Fruit fly (Drosophila melanogaster) whole organism, prepupa: Measurements from ENCODE around the gene CG17292.

ENCODE experiments used
- Blimp-1 ChIP-seq: fragments of 200-800 bp; sonication (Bioruptor generic); optimal IDR thresholded peaks from 3 replicates; lab custom pipeline; 2017; ENCODE audit warnings: missing biosample characterization, missing genetic modification characterization, mild to moderate bottlenecking, moderate library complexity, missing genetic modification reagents
- CG10631 ChIP-seq: fragments of 200-800 bp; sonication (Bioruptor generic); optimal IDR thresholded peaks from 2 replicates; lab custom pipeline; 2016; ENCODE audit warnings: missing biosample characterization, missing genetic modification characterization
- CG10669 ChIP-seq: fragments of 200-800 bp; sonication (Bioruptor generic); optimal IDR thresholded peaks from 3 replicates; lab custom pipeline; 2018; ENCODE audit warnings: missing biosample characterization, mild to moderate bottlenecking, missing genetic modification characterization, moderate library complexity
- CG11294 ChIP-seq: fragments of 200-800 bp; sonication (Bioruptor generic); IDR thresholded peaks from 2 replicates; pipeline ENCODE4 v1.3.6; 2022; ENCODE audit warnings: missing biosample characterization, missing genetic modification characterization
- CG11762 ChIP-seq: fragments of 200-800 bp; sonication (Bioruptor generic); optimal IDR thresholded peaks from 3 replicates; lab custom pipeline; 2016; ENCODE audit warnings: missing biosample characterization, missing genetic modification characterization; ENCODE audit not compliant: insufficient read depth
- CG11902 ChIP-seq: fragments of 200-800 bp; sonication (Bioruptor generic); optimal IDR thresholded peaks from 3 replicates; lab custom pipeline; 2016; ENCODE audit warnings: missing biosample characterization, missing genetic modification characterization
- CG15336 ChIP-seq: fragments of 200-800 bp; sonication (Bioruptor generic); IDR thresholded peaks from 2 replicates; pipeline ENCODE4 v1.3.6; 2022; ENCODE audit warnings: missing biosample characterization, missing genetic modification characterization
- CG1621 ChIP-seq: fragments of 200-800 bp; sonication (Bioruptor generic); optimal IDR thresholded peaks from 3 replicates; lab custom pipeline; 2018; ENCODE audit warnings: missing biosample characterization, mild to moderate bottlenecking, missing genetic modification characterization
- CG16779 ChIP-seq: fragments of 200-800 bp; sonication (Bioruptor generic); optimal IDR thresholded peaks from 3 replicates; lab custom pipeline; 2017; ENCODE audit warnings: missing biosample characterization, mild to moderate bottlenecking, missing genetic modification characterization
- CG3032 ChIP-seq: fragments of 200-800 bp; optimal IDR thresholded peaks from 2 replicates; lab custom pipeline; 2019; ENCODE audit warnings: missing biosample characterization, mild to moderate bottlenecking, missing genetic modification characterization, moderate library complexity
- CG32006 ChIP-seq: fragments of 200-800 bp; sonication (Bioruptor generic); optimal IDR thresholded peaks from 3 replicates; lab custom pipeline; 2017; ENCODE audit warnings: missing biosample characterization, mild to moderate bottlenecking, missing genetic modification characterization
- CG34406 ChIP-seq: fragments of 200-800 bp; sonication (Bioruptor generic); optimal IDR thresholded peaks from 3 replicates; lab custom pipeline; 2016; ENCODE audit warnings: missing biosample characterization, missing genetic modification characterization
- CG3919 ChIP-seq: fragments of 200-800 bp; sonication (Bioruptor generic); optimal IDR thresholded peaks from 3 replicates; lab custom pipeline; 2016; ENCODE audit warnings: missing biosample characterization, missing genetic modification characterization
- CG4318 ChIP-seq: fragments of 200-800 bp; sonication (Bioruptor generic); optimal IDR thresholded peaks from 3 replicates; lab custom pipeline; 2017; ENCODE audit warnings: missing biosample characterization, mild to moderate bottlenecking, missing genetic modification characterization
- CG6276 ChIP-seq: fragments of 200-800 bp; sonication (Bioruptor generic); optimal IDR thresholded peaks from 2 replicates; lab custom pipeline; 2017; ENCODE audit warnings: missing biosample characterization, mild to moderate bottlenecking, missing genetic modification characterization
- CG6792 ChIP-seq: fragments of 200-800 bp; sonication (Bioruptor generic); optimal IDR thresholded peaks from 3 replicates; lab custom pipeline; 2016; ENCODE audit warnings: missing biosample characterization, missing genetic modification characterization
- CG6808 ChIP-seq: fragments of 200-800 bp; sonication (Bioruptor generic); optimal IDR thresholded peaks from 3 replicates; lab custom pipeline; 2017; ENCODE audit warnings: missing biosample characterization, missing genetic modification characterization, mild to moderate bottlenecking, moderate library complexity, missing genetic modification reagents
- CG6854 ChIP-seq: fragments of 200-800 bp; sonication (Bioruptor generic); optimal IDR thresholded peaks from 2 replicates; lab custom pipeline; 2017; ENCODE audit warnings: missing biosample characterization, mild to moderate bottlenecking, missing genetic modification characterization
- CG8119 ChIP-seq: fragments of 200-800 bp; sonication (Bioruptor generic); IDR thresholded peaks from 3 replicates; pipeline ENCODE4 v1.3.6; 2022; ENCODE audit warnings: missing biosample characterization, missing genetic modification characterization
- CG9139 ChIP-seq: fragments of 200-800 bp; sonication (Bioruptor generic); optimal IDR thresholded peaks from 3 replicates; lab custom pipeline; 2017; ENCODE audit warnings: missing biosample characterization, mild to moderate bottlenecking, missing genetic modification characterization
- Eip75B ChIP-seq: fragments of 200-800 bp; sonication (Bioruptor generic); optimal IDR thresholded peaks from 3 replicates; lab custom pipeline; 2016; ENCODE audit warnings: missing biosample characterization, missing genetic modification characterization
- Eip93F ChIP-seq: fragments of 200-800 bp; sonication (Bioruptor generic); optimal IDR thresholded peaks from 2 replicates; lab custom pipeline; 2016; ENCODE audit warnings: missing biosample characterization, mild to moderate bottlenecking, missing genetic modification characterization
- Ets21C ChIP-seq: fragments of 200-800 bp; sonication (Bioruptor generic); optimal IDR thresholded peaks from 3 replicates; lab custom pipeline; 2016; ENCODE audit warnings: missing biosample characterization, missing genetic modification characterization
- Ets96B ChIP-seq: fragments of 200-800 bp; optimal IDR thresholded peaks from 2 replicates; lab custom pipeline; 2019; ENCODE audit warnings: missing biosample characterization, mild to moderate bottlenecking, missing genetic modification characterization, moderate library complexity
- Hr38 ChIP-seq: sonication (Bioruptor generic); optimal IDR thresholded peaks from 2 replicates; lab custom pipeline; 2016; ENCODE audit warnings: missing biosample characterization, missing genetic modification characterization
- Hr39 ChIP-seq: fragments of 200-800 bp; sonication (Bioruptor generic); optimal IDR thresholded peaks from 2 replicates; lab custom pipeline; 2016; ENCODE audit warnings: missing biosample characterization, missing genetic modification characterization
- Hr4 ChIP-seq: fragments of 200-800 bp; sonication (Bioruptor generic); optimal IDR thresholded peaks from 3 replicates; lab custom pipeline; 2016; ENCODE audit warnings: missing biosample characterization, missing genetic modification characterization
- Lpt ChIP-seq: fragments of 200-800 bp; sonication (Bioruptor generic); optimal IDR thresholded peaks from 3 replicates; lab custom pipeline; 2016; ENCODE audit warnings: missing biosample characterization, missing genetic modification characterization
- Met ChIP-seq: fragments of 200-800 bp; sonication (Bioruptor generic); optimal IDR thresholded peaks from 3 replicates; lab custom pipeline; 2016; ENCODE audit warnings: missing biosample characterization, missing genetic modification characterization
- OdsH ChIP-seq: fragments of 200-800 bp; sonication (Bioruptor generic); optimal IDR thresholded peaks from 3 replicates; lab custom pipeline; 2016; ENCODE audit warnings: missing biosample characterization, missing genetic modification characterization
- Smox ChIP-seq: fragments of 200-800 bp; sonication (Bioruptor generic); optimal IDR thresholded peaks from 3 replicates; lab custom pipeline; 2016; ENCODE audit warnings: missing biosample characterization, missing genetic modification characterization
- Sox102F ChIP-seq: fragments of 200-800 bp; sonication (Bioruptor generic); optimal IDR thresholded peaks from 2 replicates; lab custom pipeline; 2016; ENCODE audit warnings: missing biosample characterization, mild to moderate bottlenecking, missing genetic modification characterization
- Sox14 ChIP-seq: fragments of 200-800 bp; sonication (Bioruptor generic); optimal IDR thresholded peaks from 3 replicates; lab custom pipeline; 2016; ENCODE audit warnings: missing biosample characterization, missing genetic modification characterization
- acj6 ChIP-seq: fragments of 200-800 bp; sonication (Bioruptor generic); optimal IDR thresholded peaks from 3 replicates; lab custom pipeline; 2016; ENCODE audit warnings: missing biosample characterization, missing genetic modification characterization
- cyc ChIP-seq: fragments of 200-800 bp; sonication (Bioruptor generic); optimal IDR thresholded peaks from 3 replicates; lab custom pipeline; 2016; ENCODE audit warnings: missing biosample characterization, missing genetic modification characterization
- dac ChIP-seq: fragments of 200-800 bp; sonication (Bioruptor generic); optimal IDR thresholded peaks from 2 replicates; lab custom pipeline; 2017; ENCODE audit warnings: missing biosample characterization, mild to moderate bottlenecking, missing genetic modification characterization
- eg ChIP-seq: fragments of 200-800 bp; sonication (Bioruptor generic); IDR thresholded peaks from 3 replicates; pipeline ENCODE4 v1.3.6; 2022; ENCODE audit warnings: missing biosample characterization, missing genetic modification characterization
- esn ChIP-seq: fragments of 200-800 bp; sonication (Bioruptor generic); optimal IDR thresholded peaks from 2 replicates; lab custom pipeline; 2016; ENCODE audit warnings: missing biosample characterization, mild to moderate bottlenecking, missing genetic modification characterization, moderate library complexity
- fd59A ChIP-seq: fragments of 200-800 bp; sonication (Bioruptor generic); optimal IDR thresholded peaks from 2 replicates; lab custom pipeline; 2017; ENCODE audit warnings: missing biosample characterization, mild to moderate bottlenecking, missing genetic modification characterization, missing genetic modification reagents
- fd85E ChIP-seq: fragments of 200-800 bp; sonication (Bioruptor generic); optimal IDR thresholded peaks from 3 replicates; lab custom pipeline; 2016; ENCODE audit warnings: missing biosample characterization, missing genetic modification characterization
- lz ChIP-seq: fragments of 200-800 bp; sonication (Bioruptor generic); optimal IDR thresholded peaks from 3 replicates; lab custom pipeline; 2016; ENCODE audit warnings: missing biosample characterization, missing genetic modification characterization
- net ChIP-seq: fragments of 200-800 bp; sonication (Bioruptor generic); optimal IDR thresholded peaks from 3 replicates; lab custom pipeline; 2016; ENCODE audit warnings: missing biosample characterization, missing genetic modification characterization
- pdm3 ChIP-seq: fragments of 200-800 bp; sonication (Bioruptor generic); optimal IDR thresholded peaks from 3 replicates; lab custom pipeline; 2016; ENCODE audit warnings: missing biosample characterization, missing genetic modification characterization
- salr ChIP-seq, 2 experiments: fragments of 200-800 bp; sonication (Bioruptor generic); optimal IDR thresholded peaks; 3 replicates each; lab custom pipeline; 2016 to 2018; ENCODE audit warnings: missing biosample characterization in 2 of 2, missing genetic modification characterization in 2 of 2, mild to moderate bottlenecking in 1 of 2
- spab ChIP-seq: fragments of 200-800 bp; sonication (Bioruptor generic); optimal IDR thresholded peaks from 2 replicates; lab custom pipeline; 2017; ENCODE audit warnings: missing biosample characterization, mild to moderate bottlenecking, missing genetic modification characterization, missing genetic modification reagents
- svp ChIP-seq: fragments of 200-800 bp; sonication (Bioruptor generic); peaks from one replicate; lab custom pipeline; 2016; ENCODE audit warnings: missing biosample characterization, missing genetic modification characterization
- vri ChIP-seq: fragments of 200-800 bp; sonication (Bioruptor generic); optimal IDR thresholded peaks from 3 replicates; lab custom pipeline; 2016; ENCODE audit warnings: missing biosample characterization, mild to moderate bottlenecking, missing genetic modification characterization

The CG17292 gene

dm6 chr2L:8365701-8366643, 4.3 kb upstream of the CG17292 start, which contains the start of gene Pp2A-29B (continued):
- TF ChIP-seq cyc (peak; percentile 10), CG15336 (no peak), fd59A (GFP tag; lab: Kevin White, UChicago) (no peak), Hr39 (peak; percentile 48), Hr4 (GFP tag; lab: Kevin White, UChicago) (peak; percentile 44), acj6 (peak; percentile 15), CG8119 (GFP tag; lab: Robert Waterston, UW) (no peak), Ets96B (tag; lab: Kevin White, UChicago) (peak; percentile 12), dac (GFP tag; lab: Kevin White, UChicago) (no peak), spab (no peak), svp (GFP tag; lab: Kevin White, UChicago) (peak; percentile 82), net (GFP tag; lab: Kevin White, UChicago) (no peak), Met (peak; percentile 40), Lpt (no peak), CG10631 (GFP tag; lab: Kevin White, UChicago) (peak; percentile 45), lz (GFP tag; lab: Kevin White, UChicago) (peak; percentile 55), fd85E (GFP tag; lab: Kevin White, UChicago) (no peak), CG3919 (GFP tag; lab: Kevin White, UChicago) (no peak), CG3032 (tag; lab: Kevin White, UChicago) (peak; percentile 12), Eip93F (GFP tag; lab: Kevin White, UChicago) (no peak), CG11902 (GFP tag; lab: Kevin White, UChicago) (peak; percentile 38), CG10669 (GFP tag; lab: Kevin White, UChicago) (peak; percentile 19), Sox102F (GFP tag; lab: Kevin White, UChicago) (peak; percentile 42), pdm3 (GFP tag; lab: Kevin White, UChicago) (peak; percentile 46), Sox14 (no peak), Blimp-1 (GFP tag; lab: Kevin White, UChicago) (no peak), CG6854 (no peak), OdsH (GFP tag; lab: Kevin White, UChicago) (peak; percentile 36), salr (GFP tag; optimal IDR thresholded peaks at IDR 0.05; lab: Kevin White, UChicago) (no peak), CG4318 (GFP tag; lab: Kevin White, UChicago) (no peak), CG9139 (GFP tag; lab: Kevin White, UChicago) (no peak), CG34406 (GFP tag; lab: Kevin White, UChicago) (no peak), eg (GFP tag; lab: Robert Waterston, UW) (no peak), Smox (GFP tag; lab: Kevin White, UChicago) (peak; percentile 58), CG11294 (GFP tag; lab: Robert Waterston, UW) (no peak), CG32006 (GFP tag; lab: Kevin White, UChicago) (no peak)

DNA sequence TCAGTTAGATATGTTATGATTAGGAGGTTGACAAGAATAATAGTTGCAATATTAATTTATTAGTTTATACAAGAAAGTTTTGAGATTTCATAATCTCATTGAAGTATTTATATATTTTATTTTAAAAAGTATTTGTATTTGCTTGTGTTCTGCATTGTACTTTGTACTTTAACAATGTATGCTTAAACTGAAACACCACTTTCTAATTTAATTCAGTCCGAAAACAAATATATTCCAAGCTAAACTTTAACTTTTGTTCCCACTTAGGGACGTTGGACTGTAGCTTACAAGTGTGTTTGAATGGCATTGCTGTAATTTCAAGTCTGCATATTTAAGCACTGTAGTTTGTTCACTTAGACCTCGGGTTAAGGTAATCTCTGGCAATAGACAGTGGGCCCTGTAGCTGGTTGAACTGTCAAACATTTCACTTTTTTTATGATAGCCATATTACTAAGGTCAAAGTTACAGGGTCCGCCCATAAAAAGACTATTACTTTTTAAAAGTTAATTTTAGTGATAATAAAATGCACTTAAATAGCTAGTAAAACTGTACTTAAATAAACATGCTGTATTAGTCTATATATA, 1.2 kb downstream of the CG17292 start:
- no peak for TF ChIP-seq CG6854
- no peak for TF ChIP-seq dac (GFP tag; lab: Kevin White, UChicago)
- TF ChIP-seq CG32006 (GFP tag; lab: Kevin White, UChicago), result peak; percentile 56
- no peak for TF ChIP-seq esn
- TF ChIP-seq Smox (GFP tag; lab: Kevin White, UChicago), result no peak
- no peak for TF ChIP-seq CG11762 (GFP tag; lab: Kevin White, UChicago)
- no peak for TF ChIP-seq CG1621 (tag; lab: Kevin White, UChicago)
- no peak for TF ChIP-seq Eip75B
- no peak for TF ChIP-seq Ets21C
- no peak for TF ChIP-seq CG4318 (GFP tag; lab: Kevin White, UChicago)
- TF ChIP-seq CG6808, result no peak
- TF ChIP-seq vri (GFP tag; lab: Kevin White, UChicago), result no peak
- TF ChIP-seq CG6276, result peak; percentile 14
- no peak for TF ChIP-seq CG6792 (GFP tag; lab: Kevin White, UChicago)
- TF ChIP-seq Hr38 (GFP tag; lab: Kevin White, UChicago), result no peak
- no peak for TF ChIP-seq CG9139 (GFP tag; lab: Kevin White, UChicago)
- no peak for TF ChIP-seq Sox14
- no peak for TF ChIP-seq fd59A (GFP tag; lab: Kevin White, UChicago)
- no peak for TF ChIP-seq Eip93F (GFP tag; lab: Kevin White, UChicago)
- TF ChIP-seq pdm3 (GFP tag; lab: Kevin White, UChicago), result no peak
- no peak for TF ChIP-seq fd85E (GFP tag; lab: Kevin White, UChicago)
- no peak for TF ChIP-seq Lpt
- no peak for TF ChIP-seq CG16779 (tag; lab: Kevin White, UChicago)
- no peak for TF ChIP-seq Blimp-1 (GFP tag; lab: Kevin White, UChicago)
- TF ChIP-seq CG10669 (GFP tag; lab: Kevin White, UChicago), result no peak
